Fruit fly (Drosophila melanogaster) whole organism, embryonic: ENCODE measurements around the gene CG14740.
A peak's percentile ranks its signal among the peaks of the same experiment; 100 is the strongest.

Source experiments
- Atf-2 ChIP-seq: fragments of 200-800 bp; sonication (Bioruptor generic); optimal IDR thresholded peaks from 2 replicates; lab custom pipeline; 2016; ENCODE audit warnings: missing biosample characterization, missing genetic modification characterization
- B-H2 ChIP-seq: fragments of 200-800 bp; sonication (Bioruptor generic); optimal IDR thresholded peaks from 2 replicates; lab custom pipeline; 2018; ENCODE audit warnings: missing biosample characterization, mild to moderate bottlenecking, missing genetic modification characterization
- Blimp-1 ChIP-seq: fragments of 200-800 bp; sonication (Bioruptor generic); optimal IDR thresholded peaks from 3 replicates; lab custom pipeline; 2018; ENCODE audit warnings: missing biosample characterization, missing genetic modification characterization, mild to moderate bottlenecking, moderate library complexity, missing genetic modification reagents
- C15 ChIP-seq: fragments of 200-800 bp; sonication (Bioruptor generic); IDR thresholded peaks from 3 replicates; pipeline ENCODE4 v1.3.6; 2022; ENCODE audit warnings: missing biosample characterization, missing genetic modification characterization
- CG11247 ChIP-seq: fragments of 200-800 bp; sonication (Bioruptor generic); IDR thresholded peaks from 2 replicates; pipeline ENCODE4 v1.3.6; 2022; ENCODE audit warnings: missing biosample characterization, missing genetic modification characterization
- CG11560 ChIP-seq: fragments of 200-800 bp; sonication (Bioruptor generic); IDR thresholded peaks from 3 replicates; pipeline ENCODE4 v1.3.6; 2022; ENCODE audit warnings: missing biosample characterization, missing genetic modification characterization
- CG12299 ChIP-seq: fragments of 200-800 bp; sonication (Bioruptor generic); optimal IDR thresholded peaks from 2 replicates; lab custom pipeline; 2018; ENCODE audit warnings: missing biosample characterization, mild to moderate bottlenecking, missing genetic modification characterization
- CG13287 ChIP-seq: fragments of 200-800 bp; sonication (Bioruptor generic); IDR thresholded peaks from 2 replicates; pipeline ENCODE4 v1.3.6; 2022; ENCODE audit warnings: missing biosample characterization, missing genetic modification characterization; ENCODE audit not compliant: partially characterized antibody
- CG14667 ChIP-seq: fragments of 200-800 bp; sonication (Bioruptor generic); IDR thresholded peaks from 2 replicates; pipeline ENCODE4 v1.3.6; 2022; ENCODE audit warnings: missing biosample characterization, missing genetic modification characterization
- CG1529 ChIP-seq: fragments of 200-800 bp; sonication (Bioruptor generic); optimal IDR thresholded peaks from 3 replicates; lab custom pipeline; 2018; ENCODE audit warnings: missing biosample characterization, missing genetic modification characterization
- CG1602 ChIP-seq: fragments of 200-800 bp; sonication (Bioruptor generic); optimal IDR thresholded peaks from 3 replicates; lab custom pipeline; 2016; ENCODE audit warnings: missing biosample characterization, missing genetic modification characterization
- CG17186 ChIP-seq: fragments of 200-800 bp; sonication (Bioruptor generic); optimal IDR thresholded peaks from 3 replicates; lab custom pipeline; 2017; ENCODE audit warnings: missing biosample characterization, missing genetic modification reagents, missing genetic modification characterization
- CG18011 ChIP-seq: fragments of 200-800 bp; sonication (Bioruptor generic); optimal IDR thresholded peaks from 2 replicates; lab custom pipeline; 2017; ENCODE audit warnings: missing biosample characterization, missing genetic modification characterization, mild to moderate bottlenecking, moderate library complexity, missing genotype
- CG18599 ChIP-seq: fragments of 200-800 bp; sonication (Bioruptor generic); optimal IDR thresholded peaks from 3 replicates; lab custom pipeline; 2017; ENCODE audit warnings: missing biosample characterization, missing genetic modification characterization, mild to moderate bottlenecking, moderate library complexity, missing genetic modification reagents
- CG31441 ChIP-seq: fragments of 200-800 bp; sonication (Bioruptor generic); IDR thresholded peaks from 2 replicates; pipeline ENCODE4 v1.3.6; 2022; ENCODE audit warnings: missing biosample characterization, missing genetic modification characterization
- CG32767 ChIP-seq: fragments of 200-800 bp; sonication (Bioruptor generic); IDR thresholded peaks from 2 replicates; pipeline ENCODE4 v1.3.6; 2022; ENCODE audit warnings: missing biosample characterization, missing genetic modification characterization
- CG3838 ChIP-seq: fragments of 200-800 bp; sonication (Bioruptor generic); optimal IDR thresholded peaks from 3 replicates; lab custom pipeline; 2016; ENCODE audit warnings: missing biosample characterization, missing genetic modification characterization
- CG43689 ChIP-seq: fragments of 200-800 bp; sonication (Bioruptor generic); IDR thresholded peaks from 2 replicates; pipeline ENCODE4 v1.3.6; 2022; ENCODE audit warnings: missing biosample characterization, missing genetic modification characterization
- CG4424 ChIP-seq: fragments of 200-800 bp; sonication (Bioruptor generic); optimal IDR thresholded peaks from 3 replicates; lab custom pipeline; 2016; ENCODE audit warnings: missing biosample characterization, missing genetic modification characterization
- CG4730 ChIP-seq: fragments of 200-800 bp; sonication (Bioruptor generic); IDR thresholded peaks from 2 replicates; pipeline ENCODE4 v1.3.6; 2022; ENCODE audit warnings: missing biosample characterization, missing genetic modification characterization
- CG5245 ChIP-seq: fragments of 200-800 bp; sonication (Bioruptor generic); optimal IDR thresholded peaks from 3 replicates; lab custom pipeline; 2016; ENCODE audit warnings: missing biosample characterization, missing genetic modification characterization
- CG5953 ChIP-seq: fragments of 200-800 bp; sonication (Bioruptor generic); IDR thresholded peaks from 2 replicates; pipeline ENCODE4 v1.3.6; 2022; ENCODE audit warnings: missing biosample characterization, missing genetic modification characterization
- CG6254 ChIP-seq: fragments of 200-800 bp; sonication (Bioruptor generic); optimal IDR thresholded peaks from 3 replicates; lab custom pipeline; 2017; ENCODE audit warnings: mild to moderate bottlenecking, missing biosample characterization, missing genetic modification reagents, missing genetic modification characterization
- Dref ChIP-seq: fragments of 200-800 bp; sonication (Bioruptor generic); IDR thresholded peaks from 2 replicates; pipeline ENCODE4 v1.3.6; 2022; ENCODE audit warnings: missing biosample characterization, missing genetic modification characterization
- Fer3 ChIP-seq: fragments of 200-800 bp; sonication (Bioruptor generic); optimal IDR thresholded peaks from 2 replicates; lab custom pipeline; 2018; ENCODE audit warnings: missing biosample characterization, mild to moderate bottlenecking, missing genetic modification characterization, moderate library complexity
- MESR4 ChIP-seq: fragments of 200-800 bp; sonication (Bioruptor generic); optimal IDR thresholded peaks from 2 replicates; lab custom pipeline; 2018; ENCODE audit warnings: missing biosample characterization, mild to moderate bottlenecking, missing genetic modification characterization, moderate library complexity
- Mrtf ChIP-seq: fragments of 200-800 bp; sonication (Bioruptor generic); IDR thresholded peaks from 3 replicates; pipeline ENCODE4 v1.3.6; 2022; ENCODE audit warnings: missing biosample characterization, missing genetic modification characterization
- Oaz ChIP-seq: fragments of 200-800 bp; sonication (Bioruptor generic); IDR thresholded peaks from 2 replicates; pipeline ENCODE4 v1.3.6; 2022; ENCODE audit warnings: missing biosample characterization, missing genetic modification characterization
- Pdp1 ChIP-seq, 2 experiments: fragments of 200-800 bp; sonication (Bioruptor generic); optimal IDR thresholded peaks; 3 replicates each; lab custom pipeline; 2016; ENCODE audit warnings: missing biosample characterization in 2 of 2, missing genetic modification characterization in 2 of 2, mild to moderate bottlenecking in 1 of 2, moderate library complexity in 1 of 2
- Ravus ChIP-seq: fragments of 200-800 bp; sonication (Bioruptor generic); IDR thresholded peaks from 2 replicates; pipeline ENCODE4 v1.3.6; 2022; ENCODE audit warnings: missing biosample characterization, missing genetic modification characterization
- Rfx ChIP-seq: fragments of 200-800 bp; sonication (Bioruptor generic); IDR thresholded peaks from 2 replicates; pipeline ENCODE4 v1.3.6; 2022; ENCODE audit warnings: missing biosample characterization, missing genetic modification characterization
- Rx ChIP-seq: fragments of 200-800 bp; sonication (Bioruptor generic); IDR thresholded peaks from 2 replicates; pipeline ENCODE4 v1.3.6; 2022; ENCODE audit warnings: missing biosample characterization, missing genetic modification characterization
- Sox100B ChIP-seq: fragments of 200-800 bp; sonication (Bioruptor generic); optimal IDR thresholded peaks from 3 replicates; lab custom pipeline; 2018; ENCODE audit warnings: missing biosample characterization, mild to moderate bottlenecking, missing genetic modification characterization
- Sry-δ ChIP-seq: fragments of 200-800 bp; sonication (Bioruptor generic); optimal IDR thresholded peaks from 2 replicates; lab custom pipeline; 2016; ENCODE audit warnings: missing biosample characterization, missing genetic modification characterization
- bowl ChIP-seq: fragments of 200-800 bp; sonication (Bioruptor generic); IDR thresholded peaks from 2 replicates; pipeline ENCODE4 v1.3.6; 2022; ENCODE audit warnings: missing biosample characterization, missing genetic modification characterization
- chm ChIP-seq: fragments of 200-800 bp; sonication (Bioruptor generic); IDR thresholded peaks from 2 replicates; pipeline ENCODE4 v1.3.6; 2022; ENCODE audit warnings: missing biosample characterization, missing genetic modification characterization
- fd3F ChIP-seq: fragments of 200-800 bp; sonication (Bioruptor generic); optimal IDR thresholded peaks from 2 replicates; lab custom pipeline; 2018; ENCODE audit warnings: missing biosample characterization, mild to moderate bottlenecking, missing genetic modification characterization, moderate library complexity
- gem ChIP-seq: fragments of 200-800 bp; sonication (Bioruptor generic); optimal IDR thresholded peaks from 2 replicates; lab custom pipeline; 2019; ENCODE audit warnings: missing biosample characterization, mild to moderate bottlenecking, missing genetic modification characterization, moderate library complexity
- grau ChIP-seq: fragments of 200-800 bp; optimal IDR thresholded peaks from 3 replicates; lab custom pipeline; 2019; ENCODE audit warnings: missing biosample characterization, mild to moderate bottlenecking, missing genetic modification characterization, moderate library complexity
- kah ChIP-seq: fragments of 200-800 bp; sonication (Bioruptor generic); optimal IDR thresholded peaks from 2 replicates; lab custom pipeline; 2018; ENCODE audit warnings: missing biosample characterization, mild to moderate bottlenecking, missing genetic modification characterization
- mam ChIP-seq: fragments of 200-800 bp; sonication (Bioruptor generic); optimal IDR thresholded peaks from 3 replicates; lab custom pipeline; 2016; ENCODE audit warnings: missing biosample characterization, missing genetic modification characterization
- oc ChIP-seq: fragments of 200-800 bp; sonication (Bioruptor generic); optimal IDR thresholded peaks from 2 replicates; lab custom pipeline; 2018; ENCODE audit warnings: missing biosample characterization, mild to moderate bottlenecking, missing genetic modification characterization, moderate library complexity
- p53 ChIP-seq: fragments of 200-800 bp; sonication (Bioruptor generic); optimal IDR thresholded peaks from 2 replicates; lab custom pipeline; 2016; ENCODE audit warnings: missing biosample characterization, missing genetic modification characterization
- sc ChIP-seq, 3 experiments: fragments of >200 bp in 2 of 3; fragments of 200-800 bp in 1 of 3; sonication (Bioruptor generic) in 1 of 3; optimal IDR thresholded peaks; 2 replicates in 2 of 3; 3 replicates in 1 of 3; lab custom pipeline; 2017; ENCODE audit warnings: mild to moderate bottlenecking in 1 of 3, missing biosample characterization in 1 of 3, missing genetic modification characterization in 1 of 3, missing genetic modification reagents in 1 of 3
- sd ChIP-seq: fragments of 200-800 bp; sonication (Bioruptor generic); optimal IDR thresholded peaks from 3 replicates; lab custom pipeline; 2018; ENCODE audit warnings: missing biosample characterization, mild to moderate bottlenecking, missing genetic modification characterization, moderate library complexity
- sens-2 ChIP-seq: fragments of 200-800 bp; sonication (Bioruptor generic); IDR thresholded peaks from 2 replicates; pipeline ENCODE4 v1.3.6; 2022; ENCODE audit warnings: missing biosample characterization, missing genetic modification characterization
- stc ChIP-seq: fragments of 200-800 bp; sonication (Bioruptor generic); IDR thresholded peaks from 2 replicates; pipeline ENCODE4 v1.3.6; 2022; ENCODE audit warnings: missing biosample characterization, missing genetic modification characterization
- tin ChIP-seq: fragments of 200-800 bp; sonication (Bioruptor generic); optimal IDR thresholded peaks from 3 replicates; lab custom pipeline; 2016; ENCODE audit warnings: missing biosample characterization, missing genetic modification characterization
- tio ChIP-seq: fragments of 200-800 bp; sonication (Bioruptor generic); optimal IDR thresholded peaks from 2 replicates; lab custom pipeline; 2017; ENCODE audit warnings: missing biosample characterization, missing genetic modification characterization, inconsistent platforms
- wor ChIP-seq: fragments of 200-800 bp; sonication (Bioruptor generic); IDR thresholded peaks from 2 replicates; pipeline ENCODE4 v1.3.6; 2022; ENCODE audit warnings: missing biosample characterization, missing genetic modification characterization

CG14740 gene

dm6 chr3R:12078961-12079360 is 16.2 kb upstream of the CG14740 start (continued):
- TF ChIP-seq Rfx (GFP tag; lab: Robert Waterston, UW) (peak; percentile 83), Pdp1 (GFP tag; optimal IDR thresholded peaks at IDR 0.05; lab: Kevin White, UChicago) (no peak), kah (GFP tag; lab: Kevin White, UChicago) (peak; percentile 7), CG4730 (GFP tag; lab: Robert Waterston, UW) (peak; percentile 60), CG14667 (GFP tag; lab: Robert Waterston, UW) (peak; percentile 52; the same call in 1 of the 2 replicates), CG18599 (GFP tag; lab: Kevin White, UChicago) (peak; percentile 93), MESR4 (no peak), oc (tag; lab: Kevin White, UChicago) (no peak), Mrtf (GFP tag; lab: Robert Waterston, UW) (peak; percentile 77; the same call in 2 of the 3 replicates), bowl (GFP tag; lab: Robert Waterston, UW) (no peak), wor (GFP tag; lab: Robert Waterston, UW) (peak; percentile 62), sens-2 (GFP tag; lab: Robert Waterston, UW) (no peak), B-H2 (GFP tag; lab: Kevin White, UChicago) (peak; percentile 66), Ravus (GFP tag; lab: Robert Waterston, UW) (peak; percentile 40; the same call in 1 of the 2 replicates), Rx (peak; percentile 59), tio (GFP tag; lab: Kevin White, UChicago) (peak; percentile 50), grau (tag; lab: Kevin White, UChicago) (peak; percentile 79), sd (tag; lab: Kevin White, UChicago) (peak; percentile 39), Fer3 (peak; percentile 77), CG43689 (peak; percentile 59; the same call in 1 of the 2 replicates), Sox100B (GFP tag; lab: Kevin White, UChicago) (peak; percentile 66), CG17186 (GFP tag; lab: Kevin White, UChicago) (no peak), Atf-2 (GFP tag; lab: Kevin White, UChicago) (no peak), gem (tag; lab: Kevin White, UChicago) (peak; percentile 86), CG3838 (no peak), CG31441 (peak; percentile 79), C15 (GFP tag; lab: Robert Waterston, UW) (peak; percentile 62; the same call in 1 of the 3 replicates), Blimp-1 (GFP tag; lab: Kevin White, UChicago) (peak; percentile 72), chm (GFP tag; lab: Robert Waterston, UW) (peak; percentile 36; the same call in 1 of the 2 replicates), CG1529 (GFP tag; lab: Kevin White, UChicago) (peak; percentile 28), CG6254 (GFP tag; lab: Kevin White, UChicago) (peak; percentile 32), tin (GFP tag; lab: Kevin White, UChicago) (peak; percentile 53), Oaz (peak; percentile 80), sc (optimal IDR thresholded peaks at IDR 0.05; lab: Kevin White, UChicago) (no peak), sc (GFP tag; optimal IDR thresholded peaks at IDR 0.05; lab: Kevin White, UChicago) (peak; percentile 9), CG5245 (GFP tag; lab: Kevin White, UChicago) (peak; percentile 18), CG4424 (peak; percentile 53), fd3F (GFP tag; lab: Kevin White, UChicago) (peak; percentile 60), CG13287 (GFP tag; lab: Robert Waterston, UW) (no peak), CG12299 (tag; lab: Kevin White, UChicago) (peak; percentile 53), Sry-δ (no peak), CG5953 (GFP tag; lab: Robert Waterston, UW) (peak; percentile 24; the same call in 1 of the 2 replicates), CG11560 (tag; lab: Robert Waterston, UW) (no peak; the same call in 2 of the 3 replicates), mam (no peak), Dref (no peak), p53 (no peak), CG11247 (peak; percentile 68), CG32767 (GFP tag; lab: Robert Waterston, UW) (peak; percentile 40; the same call in 1 of the 2 replicates), CG18011 (GFP tag; lab: Kevin White, UChicago) (peak; percentile 24), CG1602 (GFP tag; lab: Kevin White, UChicago) (peak; percentile 24), stc (GFP tag; lab: Robert Waterston, UW) (peak; percentile 78; the same call in 1 of the 2 replicates)
